Fruit fly (Drosophila melanogaster): ENCODE measurements around the gene CG10038.

Gene CG10038

DNA sequence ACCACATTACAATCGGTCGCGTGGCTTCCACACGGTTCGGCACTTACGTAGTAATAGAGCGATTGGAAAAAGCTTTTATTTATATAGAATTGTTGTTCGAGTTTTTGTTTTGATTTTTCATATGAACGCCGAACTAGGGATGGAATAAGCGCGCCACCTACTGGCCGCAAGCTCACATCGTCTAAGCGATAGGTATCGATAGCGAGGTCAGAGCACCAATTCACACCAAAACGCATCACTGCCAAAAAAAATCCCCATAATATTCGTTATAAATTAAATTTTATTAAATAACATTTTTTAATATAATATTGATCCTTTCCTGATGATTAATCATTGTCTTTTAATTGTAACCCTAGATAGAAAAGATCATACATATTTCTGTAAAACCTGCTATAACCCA, at the start of gene CG10038:
TSS of gene CG10038 (minus strand) at position 148 of the 400 bp plus-strand sequence.
- TF ChIP-seq Rel (GFP tag; optimal IDR thresholded peaks at IDR 0.05) = no peak
- TF ChIP-seq Rel (tag; optimal IDR thresholded peaks at IDR 0.05) = peak; percentile 99
- peak; percentile 43 for TF ChIP-seq h (GFP tag; optimal IDR thresholded peaks at IDR 0.05)
- TF ChIP-seq HLH106 (tag; optimal IDR thresholded peaks at IDR 0.05) = peak; percentile 25
- TF ChIP-seq foxo (GFP tag; optimal IDR thresholded peaks at IDR 0.05) = peak in 1 of 2 experiments; percentile 54
- peak; percentile 6 for TF ChIP-seq GATAd (GFP tag; optimal IDR thresholded peaks at IDR 0.05)
- no peak for TF ChIP-seq Hr78 (GFP tag; optimal IDR thresholded peaks at IDR 0.05)
- peak; percentile 64 for TF ChIP-seq Hr83 (GFP tag; optimal IDR thresholded peaks at IDR 0.05; ENCODE audit: poor library complexity, severe bottlenecking)
- TF ChIP-seq pan (optimal IDR thresholded peaks at IDR 0.05) = no peak
- TF ChIP-seq woc (GFP tag; optimal IDR thresholded peaks at IDR 0.05) = no peak
- peak; percentile 40 for TF ChIP-seq sage (GFP tag; optimal IDR thresholded peaks at IDR 0.05)
- no peak for TF ChIP-seq CG9705 (GFP tag; optimal IDR thresholded peaks at IDR 0.05)
- no peak for TF ChIP-seq Myc (optimal IDR thresholded peaks at IDR 0.05)
- peak; percentile 42 for TF ChIP-seq rgr (GFP tag; optimal IDR thresholded peaks at IDR 0.05)

DNA sequence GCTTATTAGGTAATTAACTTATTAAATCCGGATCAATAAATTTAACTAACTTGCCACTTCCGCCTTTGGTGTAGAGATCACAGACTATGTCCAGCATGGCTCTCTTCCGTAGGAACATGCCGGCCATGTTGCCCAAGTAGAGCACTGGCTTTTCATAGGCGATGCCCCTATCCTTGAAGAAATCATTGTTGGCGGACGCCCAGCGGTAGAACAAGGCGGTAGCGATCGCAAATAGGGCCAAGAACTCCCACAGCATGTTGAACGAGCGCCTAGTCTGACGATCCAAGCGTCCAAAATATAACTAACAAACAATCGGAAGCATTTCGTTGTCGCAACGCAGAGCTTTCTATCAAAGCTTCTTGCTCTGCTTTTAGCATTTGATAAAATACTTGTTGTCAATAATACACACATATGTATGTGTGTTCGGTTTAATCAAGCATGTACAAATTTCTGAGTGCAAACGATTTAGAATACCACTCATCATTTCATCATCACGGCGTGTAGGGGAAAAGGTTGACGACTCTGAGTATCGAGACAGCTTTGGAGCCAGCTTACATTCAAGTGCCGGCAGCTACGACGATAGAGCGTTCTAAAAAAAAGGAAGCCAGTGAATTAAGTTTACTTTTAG, 48.3 kb upstream of the CG10038 start, which contains the start of gene Cyp9f3:
TSS of gene Cyp9f3 (minus strand) at position 310 of the 628 bp plus-strand sequence.
- peak; percentile 9 for TF ChIP-seq rgr (GFP tag; optimal IDR thresholded peaks at IDR 0.05)
- no peak for TF ChIP-seq CG9705 (GFP tag; optimal IDR thresholded peaks at IDR 0.05)
- no peak for TF ChIP-seq OdsH (GFP tag; optimal IDR thresholded peaks at IDR 0.05)
- peak; percentile 32 for TF ChIP-seq CrebA (GFP tag; optimal IDR thresholded peaks at IDR 0.05; ENCODE audit: borderline replicate concordance)
- TF ChIP-seq fru (GFP tag; optimal IDR thresholded peaks at IDR 0.05) = no peak
- no peak for TF ChIP-seq Abd-B (GFP tag; optimal IDR thresholded peaks at IDR 0.05)
- TF ChIP-seq Vsx2 (GFP tag; optimal IDR thresholded peaks at IDR 0.05; ENCODE audit: partially characterized antibody) = peak; percentile 20
- no peak for TF ChIP-seq woc (GFP tag; optimal IDR thresholded peaks at IDR 0.05)
- no peak for TF ChIP-seq foxo (GFP tag; optimal IDR thresholded peaks at IDR 0.05)

DNA sequence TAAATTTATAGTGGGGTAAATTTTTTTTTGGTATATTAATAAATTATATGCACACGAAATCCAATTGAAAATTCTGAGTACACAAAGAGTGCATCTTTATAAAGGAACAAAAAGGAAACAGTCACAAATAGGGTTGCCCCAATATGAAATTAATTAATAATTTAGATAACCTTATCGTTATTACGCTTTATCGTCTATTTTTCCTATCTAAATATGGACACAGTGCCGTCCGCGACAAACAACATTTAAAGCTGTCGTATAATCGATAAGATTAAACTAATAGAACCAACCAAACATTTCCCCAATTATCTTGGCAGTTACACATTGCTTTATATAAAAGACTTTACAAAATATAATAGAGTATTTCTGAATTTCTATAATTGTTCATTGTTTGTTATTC, 47.6 kb upstream of the CG10038 start:
- TF ChIP-seq OdsH (GFP tag; optimal IDR thresholded peaks at IDR 0.05) (no peak), CrebA (GFP tag; optimal IDR thresholded peaks at IDR 0.05; ENCODE audit: borderline replicate concordance) (peak; percentile 28), h (GFP tag; optimal IDR thresholded peaks at IDR 0.05) (peak; percentile 24), sage (GFP tag; optimal IDR thresholded peaks at IDR 0.05) (peak; percentile 38), Hnf4 (GFP tag; optimal IDR thresholded peaks at IDR 0.05) (no peak)

DNA sequence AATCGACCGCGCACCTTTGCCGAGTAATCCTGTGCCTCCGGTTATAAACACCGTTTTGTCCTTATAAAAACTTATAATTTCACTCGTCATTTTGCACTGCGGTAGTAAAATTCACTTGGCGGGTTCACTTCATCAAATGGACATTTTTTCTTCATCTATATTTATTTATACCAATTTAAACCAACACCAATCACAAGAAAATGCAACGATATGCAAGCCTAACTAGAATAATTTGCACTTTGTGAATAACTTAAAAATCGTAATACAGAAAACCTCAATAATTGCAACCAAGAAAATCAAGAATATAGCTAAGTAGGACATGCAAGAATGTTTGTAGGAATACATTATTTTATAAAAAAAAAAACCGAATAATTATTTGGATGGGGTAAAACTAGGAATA, 45.4 kb upstream of the CG10038 start, which contains the start of the genes CG10096 and CG10097:
TSS of gene CG10096 (minus strand) at position 101 of the 400 bp plus-strand sequence.
TSS of gene CG10097 (minus strand) at position 101 of the 400 bp plus-strand sequence.
- TF ChIP-seq Hnf4 (GFP tag; optimal IDR thresholded peaks at IDR 0.05) (no peak), ey (GFP tag; optimal IDR thresholded peaks at IDR 0.05) (no peak), dsf (GFP tag; optimal IDR thresholded peaks at IDR 0.05; ENCODE audit: borderline replicate concordance) (no peak), woc (GFP tag; optimal IDR thresholded peaks at IDR 0.05) (no peak), HLH106 (tag; optimal IDR thresholded peaks at IDR 0.05) (no peak), foxo (GFP tag; optimal IDR thresholded peaks at IDR 0.05) (no peak), Mio (GFP tag; optimal IDR thresholded peaks at IDR 0.05) (no peak), sage (GFP tag; optimal IDR thresholded peaks at IDR 0.05) (no peak), jim (GFP tag; optimal IDR thresholded peaks at IDR 0.05) (no peak), Hr83 (GFP tag; optimal IDR thresholded peaks at IDR 0.05; ENCODE audit: poor library complexity, severe bottlenecking) (no peak), Dif (GFP tag; optimal IDR thresholded peaks at IDR 0.05; ENCODE audit: partially characterized antibody) (no peak), br (GFP tag; optimal IDR thresholded peaks at IDR 0.05) (no peak), sv (GFP tag; optimal IDR thresholded peaks at IDR 0.05) (no peak), OdsH (GFP tag; optimal IDR thresholded peaks at IDR 0.05) (no peak), Hr78 (GFP tag; optimal IDR thresholded peaks at IDR 0.05) (no peak)

DNA sequence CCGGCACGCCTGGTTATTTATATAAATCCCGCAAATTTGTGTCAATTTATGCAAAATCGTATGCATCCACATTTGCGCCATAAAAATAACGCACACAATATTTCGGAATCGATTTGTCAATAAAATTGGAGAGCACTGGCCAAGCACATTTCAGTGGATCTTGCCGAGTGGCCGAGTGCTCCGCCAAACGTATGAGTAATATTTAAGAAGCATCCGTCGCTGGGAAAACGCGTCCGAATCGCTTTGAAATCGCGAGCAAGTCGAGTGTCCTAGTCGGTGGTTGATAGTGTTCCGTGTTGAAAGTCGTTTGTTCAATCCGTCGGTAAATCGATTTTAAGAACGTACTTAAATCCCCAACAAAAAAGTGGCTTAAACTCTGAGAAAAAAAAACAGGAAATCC, 36.5 kb upstream of the CG10038 start, which contains the start of gene CG33098:
TSS of gene CG33098 (plus strand) at position 224 of the 400 bp plus-strand sequence.
- TF ChIP-seq Hr78 (GFP tag; optimal IDR thresholded peaks at IDR 0.05) (no peak), h (GFP tag; optimal IDR thresholded peaks at IDR 0.05) (no peak), usp (GFP tag; optimal IDR thresholded peaks at IDR 0.05) (no peak), GATAd (GFP tag; optimal IDR thresholded peaks at IDR 0.05) (no peak), CG9705 (GFP tag; optimal IDR thresholded peaks at IDR 0.05) (no peak), dsf (GFP tag; optimal IDR thresholded peaks at IDR 0.05; ENCODE audit: borderline replicate concordance) (no peak), Abd-B (GFP tag; optimal IDR thresholded peaks at IDR 0.05) (no peak), sv (GFP tag; optimal IDR thresholded peaks at IDR 0.05) (no peak), rgr (GFP tag; optimal IDR thresholded peaks at IDR 0.05) (no peak)

All from whole organism, wandering third instar larva.